Fruit fly (Drosophila melanogaster): ENCODE data around the gene PGRP-SA.

PGRP-SA gene

DNA sequence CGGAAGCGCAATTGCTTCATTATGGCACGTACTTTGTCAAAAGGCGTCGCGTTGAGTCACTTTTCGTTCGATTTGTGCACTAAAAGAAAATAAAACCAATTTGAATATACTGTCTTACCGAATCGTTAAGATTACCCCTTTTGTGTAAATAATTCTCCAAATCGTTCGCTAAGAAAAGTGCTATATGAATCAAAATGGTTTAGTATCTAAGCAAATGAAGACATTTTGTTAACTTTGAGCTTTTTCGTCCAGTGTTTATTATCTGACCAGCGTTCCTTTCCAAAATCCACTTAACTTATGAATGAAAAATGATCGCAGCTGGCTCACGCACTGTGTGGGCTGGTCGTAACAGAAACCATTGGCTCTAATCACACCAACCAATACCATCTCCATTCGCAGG, 11.4 kb upstream of the PGRP-SA start (continued):
- TF ChIP-seq H15 (GFP tag; IDR thresholded peaks at IDR 0.05) (no peak), schlank (tag; optimal IDR thresholded peaks at IDR 0.05) (no peak), rib (GFP tag; IDR thresholded peaks at IDR 0.05) (no peak), CG2678 (tag; optimal IDR thresholded peaks at IDR 0.05) (peak; percentile 45), CG7928 (GFP tag; optimal IDR thresholded peaks at IDR 0.05) (no peak), CG14014 (GFP tag; IDR thresholded peaks at IDR 0.05) (0 out of 2 replicates have a peak, but pooled peaks have one; percentile 26), Lpt (GFP tag; optimal IDR thresholded peaks at IDR 0.05) (no peak), CG7556 (GFP tag; optimal IDR thresholded peaks at IDR 0.05) (no peak), CG10209 (GFP tag; optimal IDR thresholded peaks at IDR 0.05) (no peak), onecut (GFP tag; IDR thresholded peaks at IDR 0.05) (no peak), ewg (GFP tag; optimal IDR thresholded peaks at IDR 0.05) (no peak), chm (GFP tag; IDR thresholded peaks at IDR 0.05) (no peak), CG8290 (GFP tag; optimal IDR thresholded peaks at IDR 0.05) (no peak), CG8290 (tag; optimal IDR thresholded peaks at IDR 0.05) (peak in 1 of 2 experiments; percentile 55), CG17802 (tag; optimal IDR thresholded peaks at IDR 0.05) (no peak), CG4854 (GFP tag; optimal IDR thresholded peaks at IDR 0.05) (no peak), bowl (GFP tag; IDR thresholded peaks at IDR 0.05) (no peak), yki (optimal IDR thresholded peaks at IDR 0.05) (no peak), bbx (GFP tag; IDR thresholded peaks at IDR 0.05; ENCODE audit: partially characterized antibody) (no peak), dan (GFP tag; IDR thresholded peaks at IDR 0.05) (no peak), lilli (GFP tag; optimal IDR thresholded peaks at IDR 0.05) (peak; percentile 43), crol (GFP tag; IDR thresholded peaks at IDR 0.05) (no peak), tll (GFP tag; optimal IDR thresholded peaks at IDR 0.05) (no peak), D (optimal IDR thresholded peaks at IDR 0.05) (no peak), D (GFP tag; optimal IDR thresholded peaks at IDR 0.05) (no peak), gcm (GFP tag; optimal IDR thresholded peaks at IDR 0.05) (no peak), CG4707 (GFP tag; optimal IDR thresholded peaks at IDR 0.05) (no peak), CG15269 (tag; optimal IDR thresholded peaks at IDR 0.05) (peak; percentile 33), ase (GFP tag; IDR thresholded peaks at IDR 0.05) (no peak), Ets97D (GFP tag; optimal IDR thresholded peaks at IDR 0.05) (no peak), chif (GFP tag; optimal IDR thresholded peaks at IDR 0.05) (no peak), CG34376 (GFP tag; optimal IDR thresholded peaks at IDR 0.05) (no peak), aop (GFP tag; IDR thresholded peaks at IDR 0.05) (no peak), CG15514 (GFP tag; optimal IDR thresholded peaks at IDR 0.05) (peak; percentile 19), CG4730 (GFP tag; IDR thresholded peaks at IDR 0.05) (no peak), pnt (GFP tag; optimal IDR thresholded peaks at IDR 0.05) (no peak), Hr51 (GFP tag; optimal IDR thresholded peaks at IDR 0.05) (peak in 1 of 2 experiments; percentile 41), ftz-f1 (GFP tag; optimal IDR thresholded peaks at IDR 0.05) (no peak), CG12391 (tag; optimal IDR thresholded peaks at IDR 0.05) (peak; percentile 16), CG9817 (tag; optimal IDR thresholded peaks at IDR 0.05) (peak; percentile 20), hbn (GFP tag; IDR thresholded peaks at IDR 0.05; ENCODE audit: partially characterized antibody) (no peak), CG2875 (GFP tag; optimal IDR thresholded peaks at IDR 0.05) (no peak), CG14965 (GFP tag; optimal IDR thresholded peaks at IDR 0.05; ENCODE audit: borderline replicate concordance) (no peak), CG2120 (GFP tag; optimal IDR thresholded peaks at IDR 0.05) (peak; percentile 66), lov (optimal IDR thresholded peaks at IDR 0.05) (no peak), lov (GFP tag; IDR thresholded peaks at IDR 0.05) (no peak), nom (GFP tag; optimal IDR thresholded peaks at IDR 0.05) (no peak), Dip2 (GFP tag; IDR thresholded peaks at IDR 0.05) (no peak), PHDP (tag; optimal IDR thresholded peaks at IDR 0.05) (peak; percentile 16), prd (optimal IDR thresholded peaks at IDR 0.05) (no peak), prd (GFP tag; IDR thresholded peaks at IDR 0.05) (peak; percentile 31; the same call in 1 of the 3 replicates), Dp (GFP tag; optimal IDR thresholded peaks at IDR 0.05) (no peak)
